Worm (Caenorhabditis elegans) whole organism, young adult: Measurements from ENCODE around the gene sut-2.

Experiments used
- attf-5 ChIP-seq: fragments of 200-800 bp; sonication (Bioruptor generic); optimal IDR thresholded peaks from 2 replicates; lab custom pipeline; 2018; ENCODE audit warnings: mild to moderate bottlenecking, missing genetic modification characterization, missing compliant biosample characterization
- hmg-1.2 ChIP-seq: fragments of 200-800 bp; sonication (Bioruptor generic); IDR thresholded peaks from 2 replicates; pipeline ENCODE4 v1.3.6; 2022; ENCODE audit warnings: missing genetic modification reagents, missing genetic modification characterization, missing compliant biosample characterization
- lsl-1 ChIP-seq: fragments of 200-800 bp; sonication (Bioruptor generic); optimal IDR thresholded peaks from 2 replicates; lab custom pipeline; 2018; ENCODE audit warnings: mild to moderate bottlenecking, missing genetic modification characterization, moderate library complexity, missing compliant biosample characterization

- TF ChIP-seq lsl-1 (GFP tag; lab: Kevin White, UChicago) (no peak), hmg-1.2 (GFP tag; lab: Robert Waterston, UW) (no peak), attf-5 (GFP tag; lab: Kevin White, UChicago) (no peak)
Observed at ce11 chrV:4599225-4599624, 29.4 kb upstream of the sut-2 start.
